Worm (Caenorhabditis elegans): ENCODE data around the gene sfxn-1.3.

DNA sequence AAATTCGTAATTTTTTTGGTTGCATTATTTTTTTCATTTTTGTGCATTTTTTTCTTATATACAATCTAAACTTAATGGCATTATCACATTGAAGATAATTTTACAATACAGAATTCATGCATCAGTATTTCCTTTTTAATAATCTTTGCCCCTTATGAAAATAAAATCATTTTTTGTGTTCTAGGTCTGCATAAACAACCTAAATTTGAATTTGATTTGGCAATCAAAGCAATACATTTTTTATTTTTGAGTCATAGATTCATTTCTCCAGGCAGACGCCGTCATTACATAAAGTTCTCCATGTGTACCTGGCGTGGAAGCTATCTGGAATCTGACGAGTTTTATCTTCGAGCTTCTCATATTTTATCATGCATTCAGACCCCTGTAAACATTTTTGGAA is 4.8 kb upstream of the sfxn-1.3 start, which contains the start of gene srh-140:
- no peak for TF ChIP-seq aly-2 (tag; optimal IDR thresholded peaks at IDR 0.05)
- TF ChIP-seq snpc-4 (tag; optimal IDR thresholded peaks at IDR 0.05), result no peak
- no peak for TF ChIP-seq elt-3 (tag; optimal IDR thresholded peaks at IDR 0.05)
- TF ChIP-seq elt-1 (tag; optimal IDR thresholded peaks at IDR 0.05), result no peak
- TF ChIP-seq nhr-28 (tag; optimal IDR thresholded peaks at IDR 0.05), result no peak
- TF ChIP-seq fos-1 (tag; optimal IDR thresholded peaks at IDR 0.05), result no peak
- TF ChIP-seq nhr-76 (tag; optimal IDR thresholded peaks at IDR 0.05), result no peak
- no peak for TF ChIP-seq nhr-77 (tag; optimal IDR thresholded peaks at IDR 0.05)
- TF ChIP-seq skn-1 (tag; optimal IDR thresholded peaks at IDR 0.05), result no peak
- TF ChIP-seq ZK546.5 (tag; optimal IDR thresholded peaks at IDR 0.05), result no peak
